Fruit fly (Drosophila melanogaster): ENCODE results near the gene Arglu1.

The Arglu1 gene

DNA sequence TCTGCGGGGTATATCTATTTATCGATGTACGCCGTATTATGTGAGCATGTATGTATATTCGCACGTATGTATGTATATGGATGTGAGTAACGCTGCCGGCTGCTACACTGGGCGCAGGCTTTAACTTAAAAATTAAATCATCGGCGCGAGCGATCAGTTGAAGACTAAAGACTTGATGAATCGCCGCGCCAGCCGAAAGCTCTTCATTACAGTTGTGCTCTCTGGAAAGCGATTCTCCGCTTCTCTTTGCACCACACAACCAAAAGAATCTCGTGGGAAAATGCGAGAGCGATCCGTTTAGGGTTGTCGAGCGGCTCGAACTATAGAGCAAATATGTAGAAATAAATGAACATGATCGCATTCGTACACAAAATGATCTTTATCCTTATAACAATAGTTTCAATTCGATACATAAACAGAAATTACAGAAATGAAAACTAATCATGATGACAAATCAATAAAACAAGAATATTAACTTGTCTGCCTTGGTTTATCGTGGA, 29.4 kb downstream of the Arglu1 start, which contains the start of gene CG13124:
Gene CG13124, minus strand, starts transcription at position 166 of the 500 bp plus-strand sequence.
- TF ChIP-seq Ets98B (GFP tag; IDR thresholded peaks at IDR 0.05) (peak; percentile 51; the same call in 1 of the 2 replicates), Pif1A (GFP tag; optimal IDR thresholded peaks at IDR 0.05) (peak; percentile 19), CG15710 (tag; optimal IDR thresholded peaks at IDR 0.05) (no peak), CG10348 (GFP tag; IDR thresholded peaks at IDR 0.05) (no peak), CG13204 (GFP tag; optimal IDR thresholded peaks at IDR 0.05) (peak; percentile 8), CG8301 (tag; optimal IDR thresholded peaks at IDR 0.05) (peak; percentile 9), CG12605 (GFP tag; IDR thresholded peaks at IDR 0.05) (peak; percentile 65), Pif1B (GFP tag; optimal IDR thresholded peaks at IDR 0.05) (no peak), CG4496 (GFP tag; IDR thresholded peaks at IDR 0.05) (no peak), CG32121 (GFP tag; IDR thresholded peaks at IDR 0.05) (no peak), D1 (tag; optimal IDR thresholded peaks at IDR 0.05) (no peak), Snoo (tag; optimal IDR thresholded peaks at IDR 0.05) (peak; percentile 21), CG14655 (GFP tag; optimal IDR thresholded peaks at IDR 0.05) (peak; percentile 17), EcR (GFP tag; optimal IDR thresholded peaks at IDR 0.05) (no peak), CG8159 (tag; optimal IDR thresholded peaks at IDR 0.05) (peak; percentile 25)

DNA sequence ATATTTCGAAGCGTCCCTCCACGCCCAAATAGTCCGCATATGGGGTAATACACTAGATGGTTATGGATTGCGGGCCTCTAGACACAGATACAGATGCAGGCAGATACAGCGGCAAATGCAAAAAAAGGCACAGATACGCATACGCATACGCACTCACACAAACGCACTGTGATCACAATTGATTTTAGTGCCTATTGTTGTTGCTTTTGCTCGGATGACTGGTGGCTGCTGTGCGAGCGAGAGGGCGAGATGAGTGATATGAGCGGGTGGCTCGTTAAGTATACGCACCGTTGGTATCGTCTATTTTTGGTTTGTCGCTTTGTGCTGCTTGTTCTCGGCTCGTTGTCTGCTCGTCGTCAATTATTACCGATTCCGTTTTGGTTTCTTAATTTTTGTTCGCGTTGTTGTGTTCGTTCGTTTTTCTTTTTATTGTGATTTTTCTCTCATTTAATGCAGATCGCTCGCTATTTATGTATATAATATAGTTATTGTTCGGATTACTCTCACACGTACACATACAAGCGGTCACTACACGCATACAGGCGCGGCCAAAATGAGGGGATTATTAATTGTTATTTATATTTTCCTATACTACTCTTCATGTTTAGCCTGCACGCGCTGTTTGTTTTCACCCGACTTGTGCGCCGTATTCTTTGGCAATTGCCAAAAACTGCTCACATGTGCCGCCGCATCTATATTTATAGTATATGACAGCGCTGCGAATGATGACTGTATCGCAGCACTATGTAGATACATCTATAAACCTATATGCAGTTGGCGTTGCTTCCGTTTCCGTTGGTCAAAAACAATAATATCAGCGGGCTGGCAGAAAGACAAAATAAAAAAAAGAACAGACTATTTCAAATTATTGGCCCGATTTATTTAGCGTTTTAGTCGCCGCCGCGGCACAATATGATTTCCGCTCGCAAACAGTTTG, 30.3 kb downstream of the Arglu1 start:
- TF ChIP-seq CG8301 (tag; optimal IDR thresholded peaks at IDR 0.05) (no peak), CG12605 (GFP tag; IDR thresholded peaks at IDR 0.05) (no peak), Pif1B (GFP tag; optimal IDR thresholded peaks at IDR 0.05) (peak; percentile 19), rn (GFP tag; IDR thresholded peaks at IDR 0.05) (no peak), CG10348 (GFP tag; IDR thresholded peaks at IDR 0.05) (no peak), D1 (tag; optimal IDR thresholded peaks at IDR 0.05) (no peak), CG8159 (tag; optimal IDR thresholded peaks at IDR 0.05) (no peak), Pif1A (GFP tag; optimal IDR thresholded peaks at IDR 0.05) (no peak), CG15710 (tag; optimal IDR thresholded peaks at IDR 0.05) (peak; percentile 13), EcR (GFP tag; optimal IDR thresholded peaks at IDR 0.05) (peak; percentile 60), CG34367 (tag; optimal IDR thresholded peaks at IDR 0.05) (no peak), gl (tag; optimal IDR thresholded peaks at IDR 0.05) (peak; percentile 44), Snoo (tag; optimal IDR thresholded peaks at IDR 0.05) (no peak), CG17806 (tag; optimal IDR thresholded peaks at IDR 0.05) (no peak), CG4496 (GFP tag; IDR thresholded peaks at IDR 0.05) (peak; percentile 60), CG13204 (GFP tag; optimal IDR thresholded peaks at IDR 0.05) (peak; percentile 56), Ets98B (GFP tag; IDR thresholded peaks at IDR 0.05) (peak; percentile 31; the same call in 1 of the 2 replicates), fd96Ca (GFP tag; IDR thresholded peaks at IDR 0.05) (no peak), CG32121 (GFP tag; IDR thresholded peaks at IDR 0.05) (no peak), CG14655 (GFP tag; optimal IDR thresholded peaks at IDR 0.05) (no peak), CG9948 (tag; optimal IDR thresholded peaks at IDR 0.05) (no peak)

DNA sequence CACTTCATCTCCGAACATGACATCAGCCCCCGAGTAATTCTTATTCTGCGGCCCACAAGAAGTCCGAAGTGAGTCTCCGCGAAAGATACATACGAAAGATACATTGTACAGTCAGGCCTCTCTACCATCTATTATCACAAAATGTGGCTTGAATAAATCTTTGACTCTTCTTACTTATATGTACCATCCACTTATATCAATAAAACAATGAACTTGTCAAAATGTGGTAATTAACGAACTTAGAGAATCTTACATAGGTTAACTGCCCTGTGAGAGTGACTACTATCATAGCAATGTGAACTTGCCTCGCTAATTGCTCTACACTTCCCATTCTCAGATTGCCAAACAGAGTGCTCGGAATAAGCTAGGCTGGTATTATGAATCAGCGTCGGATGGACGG, 31.3 kb downstream of the Arglu1 start:
- peak; percentile 56; the same call in 1 of the 2 replicates for TF ChIP-seq CG32121 (GFP tag; IDR thresholded peaks at IDR 0.05)
- peak; percentile 43 for TF ChIP-seq CG8159 (tag; optimal IDR thresholded peaks at IDR 0.05)
- TF ChIP-seq fd96Ca (GFP tag; IDR thresholded peaks at IDR 0.05), result peak; percentile 76; the same call in 2 of the 3 replicates
- TF ChIP-seq Pif1B (GFP tag; optimal IDR thresholded peaks at IDR 0.05), result peak; percentile 17
- peak; percentile 78 for TF ChIP-seq CG4496 (GFP tag; IDR thresholded peaks at IDR 0.05)
- TF ChIP-seq CG13204 (GFP tag; optimal IDR thresholded peaks at IDR 0.05), result no peak
- peak; percentile 61 for TF ChIP-seq CG8301 (tag; optimal IDR thresholded peaks at IDR 0.05)
- TF ChIP-seq Pif1A (GFP tag; optimal IDR thresholded peaks at IDR 0.05), result peak; percentile 2
- peak; percentile 74 for TF ChIP-seq Ets98B (GFP tag; IDR thresholded peaks at IDR 0.05)
- TF ChIP-seq CG17806 (tag; optimal IDR thresholded peaks at IDR 0.05), result peak; percentile 38
- TF ChIP-seq gl (tag; optimal IDR thresholded peaks at IDR 0.05), result peak; percentile 21
- TF ChIP-seq CG14655 (GFP tag; optimal IDR thresholded peaks at IDR 0.05), result peak; percentile 55
- TF ChIP-seq CG12605 (GFP tag; IDR thresholded peaks at IDR 0.05), result peak; percentile 70
- no peak for TF ChIP-seq CG15710 (tag; optimal IDR thresholded peaks at IDR 0.05)
- no peak for TF ChIP-seq rn (GFP tag; IDR thresholded peaks at IDR 0.05)
- no peak for TF ChIP-seq EcR (GFP tag; optimal IDR thresholded peaks at IDR 0.05)
- peak; percentile 12 for TF ChIP-seq CG9948 (tag; optimal IDR thresholded peaks at IDR 0.05)

DNA sequence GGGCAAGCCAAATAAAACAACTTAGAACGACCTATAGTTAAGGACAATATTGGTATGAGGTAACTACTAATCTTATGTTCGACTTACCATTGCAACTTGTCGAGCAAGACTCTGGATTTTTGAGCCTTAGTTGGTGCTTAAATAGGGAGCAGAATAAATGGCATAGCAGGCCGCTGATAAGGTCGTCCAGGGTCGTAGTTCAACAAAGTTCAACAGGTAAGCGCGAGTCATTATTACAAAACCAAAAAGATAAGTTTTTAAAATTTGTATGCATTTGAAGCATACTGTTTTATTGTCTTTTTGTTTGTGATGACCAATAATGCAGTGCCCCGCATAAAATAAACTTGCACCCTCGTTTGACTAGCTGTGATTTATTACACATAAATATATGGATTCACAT, 34.9 kb downstream of the Arglu1 start, which contains the start of gene Muc30E:
Gene Muc30E, minus strand, starts transcription at position 101 of the 400 bp plus-strand sequence.
- TF ChIP-seq CG34367 (tag; optimal IDR thresholded peaks at IDR 0.05) (no peak), CG13204 (GFP tag; optimal IDR thresholded peaks at IDR 0.05) (no peak), CG14655 (GFP tag; optimal IDR thresholded peaks at IDR 0.05) (no peak), EcR (GFP tag; optimal IDR thresholded peaks at IDR 0.05) (no peak), CG8301 (tag; optimal IDR thresholded peaks at IDR 0.05) (no peak), D1 (tag; optimal IDR thresholded peaks at IDR 0.05) (no peak)

DNA sequence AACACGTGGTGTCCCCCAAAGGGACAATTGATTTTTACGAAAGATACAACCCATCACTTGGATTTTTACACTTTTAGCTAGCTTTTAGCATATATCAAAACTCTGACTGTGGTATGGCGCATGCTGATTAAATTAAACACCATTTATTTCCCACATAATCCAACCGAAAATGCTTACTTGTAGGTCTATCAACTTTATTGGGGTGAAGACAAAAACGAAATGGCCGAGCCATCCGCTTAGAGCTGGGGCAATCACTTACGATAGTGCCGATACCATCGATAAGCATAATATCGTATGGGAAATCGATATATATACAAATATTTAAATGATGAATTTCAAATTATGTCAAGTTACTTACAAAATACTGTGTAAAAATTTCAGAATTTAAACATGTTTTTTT, 40.6 kb downstream of the Arglu1 start, which contains the start of gene RpS2:
Gene RpS2, minus strand, starts transcription at position 257 of the 400 bp plus-strand sequence.
- TF ChIP-seq Pif1B (GFP tag; optimal IDR thresholded peaks at IDR 0.05) (peak; percentile 37), gl (tag; optimal IDR thresholded peaks at IDR 0.05) (no peak), CG15710 (tag; optimal IDR thresholded peaks at IDR 0.05) (peak; percentile 10), CG9948 (tag; optimal IDR thresholded peaks at IDR 0.05) (no peak), Ets98B (GFP tag; IDR thresholded peaks at IDR 0.05) (no peak; the same call in 1 of the 2 replicates), fd96Ca (GFP tag; IDR thresholded peaks at IDR 0.05) (no peak), CG10348 (GFP tag; IDR thresholded peaks at IDR 0.05) (no peak)
